Worm (Caenorhabditis elegans): ENCODE results near the gene nhr-157.

- TF ChIP-seq ama-1 (optimal IDR thresholded peaks at IDR 0.05) (no peak), F13C5.2 (tag; optimal IDR thresholded peaks at IDR 0.05) (no peak), ets-7 (tag; optimal IDR thresholded peaks at IDR 0.05) (no peak), aly-1 (tag; optimal IDR thresholded peaks at IDR 0.05) (no peak), tbx-37 (GFP tag; conservative IDR thresholded peaks at IDR 0.05) (no peak), hnd-1 (tag; optimal IDR thresholded peaks at IDR 0.05) (no peak), flt-1 (GFP tag; IDR thresholded peaks at IDR 0.05) (no peak), tra-4 (tag; optimal IDR thresholded peaks at IDR 0.05) (no peak)
Measured at ce11 chrV:3886104-3886503, 17.3 kb upstream of the nhr-157 start, which contains the start of gene nhr-124.

Data from whole organism, early embryonic.